Worm (Caenorhabditis elegans) whole organism, L1 larva: ENCODE data around the gene R151.8.

ENCODE experiments used
- blmp-1 ChIP-seq: fragments of 150-350 bp; optimal IDR thresholded peaks from 2 replicates; lab custom pipeline; 2014; ENCODE audit warnings: missing biosample characterization, missing genetic modification characterization
- dsc-1 ChIP-seq: sonication (generic microtip); optimal IDR thresholded peaks from 2 replicates; lab custom pipeline; 2016; ENCODE audit warnings: mild to moderate bottlenecking, missing genetic modification characterization, missing compliant biosample characterization
- fos-1 ChIP-seq: fragments of 150-350 bp; optimal IDR thresholded peaks from 2 replicates; lab custom pipeline; 2014; ENCODE audit warnings: missing biosample characterization, missing genetic modification characterization
- hlh-4 ChIP-seq: sonication (generic microtip); optimal IDR thresholded peaks from 2 replicates; lab custom pipeline; 2016; ENCODE audit warnings: mild to moderate bottlenecking, missing genetic modification characterization, missing compliant biosample characterization
- lin-13 ChIP-seq: fragments of 150-350 bp; optimal IDR thresholded peaks from 2 replicates; lab custom pipeline; 2014; ENCODE audit warnings: missing biosample characterization, missing genetic modification reagents, missing genetic modification characterization
- mep-1 ChIP-seq: fragments of 150-350 bp; optimal IDR thresholded peaks from 2 replicates; lab custom pipeline; 2014; ENCODE audit warnings: missing biosample characterization, missing genetic modification characterization
- nhr-12 ChIP-seq: sonication (generic microtip); optimal IDR thresholded peaks from 2 replicates; lab custom pipeline; 2017; ENCODE audit warnings: missing biosample characterization, missing genetic modification characterization
- nhr-76 ChIP-seq: sonication (generic microtip); optimal IDR thresholded peaks from 2 replicates; lab custom pipeline; 2017; ENCODE audit warnings: missing biosample characterization, missing genetic modification characterization
- nhr-85 ChIP-seq: sonication (generic microtip); peaks from one replicate; lab custom pipeline; 2016; ENCODE audit warnings: missing genetic modification characterization, inconsistent platforms, missing compliant biosample characterization
- skn-1 ChIP-seq: fragments of 150-350 bp; optimal IDR thresholded peaks from 2 replicates; lab custom pipeline; 2014; ENCODE audit warnings: missing biosample characterization, missing genetic modification characterization
- unc-62 ChIP-seq: fragments of 150-350 bp; optimal IDR thresholded peaks from 2 replicates; lab custom pipeline; 2014; ENCODE audit warnings: missing biosample characterization, missing genetic modification reagents, missing genetic modification characterization
- unc-86 ChIP-seq: sonication (generic microtip); optimal IDR thresholded peaks from 2 replicates; lab custom pipeline; 2016; ENCODE audit warnings: missing genetic modification characterization, missing compliant biosample characterization
- ztf-4 ChIP-seq: fragments of 150-350 bp; optimal IDR thresholded peaks from 2 replicates; lab custom pipeline; 2014; ENCODE audit warnings: missing biosample characterization, missing genetic modification characterization

DNA sequence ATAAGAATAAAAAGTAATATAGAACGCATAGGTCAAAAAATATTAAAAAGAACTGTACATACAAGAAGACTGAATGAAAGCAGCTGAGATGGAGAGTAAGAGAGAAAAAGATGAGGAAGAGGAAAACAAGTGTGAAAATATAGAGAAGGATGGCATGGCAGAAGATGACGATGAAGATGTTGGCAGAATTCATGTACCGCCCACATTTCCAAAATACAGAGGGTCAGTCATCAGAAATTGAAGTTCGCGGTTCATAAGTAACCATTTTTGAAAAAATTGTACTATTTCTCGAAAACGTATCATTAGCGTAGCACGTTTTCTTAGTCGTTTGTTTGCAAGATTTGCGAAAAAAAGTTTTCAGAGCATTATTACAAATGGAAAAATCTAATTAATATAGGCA lies 18.2 kb upstream of the R151.8 start, which contains the start of gene zmp-6:
- TF ChIP-seq ztf-4 (tag; lab: Kevin White, UChicago), result no peak
- no peak for TF ChIP-seq blmp-1 (tag; lab: Kevin White, UChicago)
- no peak for TF ChIP-seq unc-62 (GFP tag; lab: Kevin White, UChicago)
- TF ChIP-seq nhr-12 (tag; lab: Kevin White, UChicago), result no peak
- TF ChIP-seq fos-1 (tag; lab: Kevin White, UChicago), result no peak
- no peak for TF ChIP-seq dsc-1
- no peak for TF ChIP-seq hlh-4
- no peak for TF ChIP-seq lin-13 (GFP tag; lab: Kevin White, UChicago)
- no peak for TF ChIP-seq unc-86
- TF ChIP-seq nhr-76, result no peak
- TF ChIP-seq skn-1 (tag; lab: Kevin White, UChicago), result no peak
- TF ChIP-seq mep-1, result no peak
- TF ChIP-seq nhr-85 (tag; lab: Kevin White, UChicago), result no peak
